Fruit fly (Drosophila melanogaster) whole organism, prepupa: ENCODE measurements around the gene CG13896.

Experiments used
- CG10669 ChIP-seq: fragments of 200-800 bp; sonication (Bioruptor generic); optimal IDR thresholded peaks from 3 replicates; lab custom pipeline; 2018; ENCODE audit warnings: missing biosample characterization, mild to moderate bottlenecking, missing genetic modification characterization, moderate library complexity
- CG11294 ChIP-seq: fragments of 200-800 bp; sonication (Bioruptor generic); IDR thresholded peaks from 2 replicates; pipeline ENCODE4 v1.3.6; 2022; ENCODE audit warnings: missing biosample characterization, missing genetic modification characterization
- CG11762 ChIP-seq: fragments of 200-800 bp; sonication (Bioruptor generic); optimal IDR thresholded peaks from 3 replicates; lab custom pipeline; 2016; ENCODE audit warnings: missing biosample characterization, missing genetic modification characterization; ENCODE audit not compliant: insufficient read depth
- CG11902 ChIP-seq: fragments of 200-800 bp; sonication (Bioruptor generic); optimal IDR thresholded peaks from 3 replicates; lab custom pipeline; 2016; ENCODE audit warnings: missing biosample characterization, missing genetic modification characterization
- CG15336 ChIP-seq: fragments of 200-800 bp; sonication (Bioruptor generic); IDR thresholded peaks from 2 replicates; pipeline ENCODE4 v1.3.6; 2022; ENCODE audit warnings: missing biosample characterization, missing genetic modification characterization
- CG1621 ChIP-seq: fragments of 200-800 bp; sonication (Bioruptor generic); optimal IDR thresholded peaks from 3 replicates; lab custom pipeline; 2018; ENCODE audit warnings: missing biosample characterization, mild to moderate bottlenecking, missing genetic modification characterization
- CG16779 ChIP-seq: fragments of 200-800 bp; sonication (Bioruptor generic); optimal IDR thresholded peaks from 3 replicates; lab custom pipeline; 2017; ENCODE audit warnings: missing biosample characterization, mild to moderate bottlenecking, missing genetic modification characterization
- CG32006 ChIP-seq: fragments of 200-800 bp; sonication (Bioruptor generic); optimal IDR thresholded peaks from 3 replicates; lab custom pipeline; 2017; ENCODE audit warnings: missing biosample characterization, mild to moderate bottlenecking, missing genetic modification characterization
- CG3919 ChIP-seq: fragments of 200-800 bp; sonication (Bioruptor generic); optimal IDR thresholded peaks from 3 replicates; lab custom pipeline; 2016; ENCODE audit warnings: missing biosample characterization, missing genetic modification characterization
- CG6163 ChIP-seq: fragments of 200-800 bp; sonication (Bioruptor generic); IDR thresholded peaks from 3 replicates; pipeline ENCODE4 v1.3.6; 2022; ENCODE audit warnings: missing biosample characterization, missing genetic modification characterization
- CG6276 ChIP-seq: fragments of 200-800 bp; sonication (Bioruptor generic); optimal IDR thresholded peaks from 2 replicates; lab custom pipeline; 2017; ENCODE audit warnings: missing biosample characterization, mild to moderate bottlenecking, missing genetic modification characterization
- CG6792 ChIP-seq: fragments of 200-800 bp; sonication (Bioruptor generic); optimal IDR thresholded peaks from 3 replicates; lab custom pipeline; 2016; ENCODE audit warnings: missing biosample characterization, missing genetic modification characterization
- CG6808 ChIP-seq: fragments of 200-800 bp; sonication (Bioruptor generic); optimal IDR thresholded peaks from 3 replicates; lab custom pipeline; 2017; ENCODE audit warnings: missing biosample characterization, missing genetic modification characterization, mild to moderate bottlenecking, moderate library complexity, missing genetic modification reagents
- CG6854 ChIP-seq: fragments of 200-800 bp; sonication (Bioruptor generic); optimal IDR thresholded peaks from 2 replicates; lab custom pipeline; 2017; ENCODE audit warnings: missing biosample characterization, mild to moderate bottlenecking, missing genetic modification characterization
- CG7368 ChIP-seq: fragments of 200-800 bp; sonication (Bioruptor generic); optimal IDR thresholded peaks from 3 replicates; lab custom pipeline; 2016; ENCODE audit warnings: missing biosample characterization, missing genetic modification characterization
- CG8119 ChIP-seq: fragments of 200-800 bp; sonication (Bioruptor generic); IDR thresholded peaks from 3 replicates; pipeline ENCODE4 v1.3.6; 2022; ENCODE audit warnings: missing biosample characterization, missing genetic modification characterization
- CG8632 ChIP-seq: fragments of 200-800 bp; sonication (Bioruptor generic); optimal IDR thresholded peaks from 3 replicates; lab custom pipeline; 2016; ENCODE audit warnings: missing biosample characterization, missing genetic modification characterization
- CG9139 ChIP-seq: fragments of 200-800 bp; sonication (Bioruptor generic); optimal IDR thresholded peaks from 3 replicates; lab custom pipeline; 2017; ENCODE audit warnings: missing biosample characterization, mild to moderate bottlenecking, missing genetic modification characterization
- Eip78C ChIP-seq: fragments of 200-800 bp; sonication (Bioruptor generic); peaks from one replicate; lab custom pipeline; 2016; ENCODE audit warnings: missing biosample characterization, missing genetic modification characterization
- Eip93F ChIP-seq: fragments of 200-800 bp; sonication (Bioruptor generic); optimal IDR thresholded peaks from 2 replicates; lab custom pipeline; 2016; ENCODE audit warnings: missing biosample characterization, mild to moderate bottlenecking, missing genetic modification characterization
- Ets21C ChIP-seq: fragments of 200-800 bp; sonication (Bioruptor generic); optimal IDR thresholded peaks from 3 replicates; lab custom pipeline; 2016; ENCODE audit warnings: missing biosample characterization, missing genetic modification characterization
- Ets96B ChIP-seq: fragments of 200-800 bp; optimal IDR thresholded peaks from 2 replicates; lab custom pipeline; 2019; ENCODE audit warnings: missing biosample characterization, mild to moderate bottlenecking, missing genetic modification characterization, moderate library complexity
- Gug ChIP-seq: fragments of 200-800 bp; sonication (Bioruptor generic); IDR thresholded peaks from 2 replicates; pipeline ENCODE4 v1.3.6; 2022; ENCODE audit warnings: missing biosample characterization, missing genetic modification characterization
- Hr38 ChIP-seq: sonication (Bioruptor generic); optimal IDR thresholded peaks from 2 replicates; lab custom pipeline; 2016; ENCODE audit warnings: missing biosample characterization, missing genetic modification characterization
- Hr39 ChIP-seq: fragments of 200-800 bp; sonication (Bioruptor generic); optimal IDR thresholded peaks from 2 replicates; lab custom pipeline; 2016; ENCODE audit warnings: missing biosample characterization, missing genetic modification characterization
- Hr4 ChIP-seq: fragments of 200-800 bp; sonication (Bioruptor generic); optimal IDR thresholded peaks from 3 replicates; lab custom pipeline; 2016; ENCODE audit warnings: missing biosample characterization, missing genetic modification characterization
- Lpt ChIP-seq: fragments of 200-800 bp; sonication (Bioruptor generic); optimal IDR thresholded peaks from 3 replicates; lab custom pipeline; 2016; ENCODE audit warnings: missing biosample characterization, missing genetic modification characterization
- OdsH ChIP-seq: fragments of 200-800 bp; sonication (Bioruptor generic); optimal IDR thresholded peaks from 3 replicates; lab custom pipeline; 2016; ENCODE audit warnings: missing biosample characterization, missing genetic modification characterization
- Smox ChIP-seq: fragments of 200-800 bp; sonication (Bioruptor generic); optimal IDR thresholded peaks from 3 replicates; lab custom pipeline; 2016; ENCODE audit warnings: missing biosample characterization, missing genetic modification characterization
- Sox102F ChIP-seq: fragments of 200-800 bp; sonication (Bioruptor generic); optimal IDR thresholded peaks from 2 replicates; lab custom pipeline; 2016; ENCODE audit warnings: missing biosample characterization, mild to moderate bottlenecking, missing genetic modification characterization
- Sox15 ChIP-seq: fragments of 200-800 bp; sonication (Bioruptor generic); optimal IDR thresholded peaks from 3 replicates; lab custom pipeline; 2016; ENCODE audit warnings: missing biosample characterization, missing genetic modification characterization
- achi ChIP-seq: fragments of 200-800 bp; sonication (Bioruptor generic); optimal IDR thresholded peaks from 3 replicates; lab custom pipeline; 2016; ENCODE audit warnings: missing biosample characterization, missing genetic modification characterization
- acj6 ChIP-seq: fragments of 200-800 bp; sonication (Bioruptor generic); optimal IDR thresholded peaks from 3 replicates; lab custom pipeline; 2016; ENCODE audit warnings: missing biosample characterization, missing genetic modification characterization
- cyc ChIP-seq: fragments of 200-800 bp; sonication (Bioruptor generic); optimal IDR thresholded peaks from 3 replicates; lab custom pipeline; 2016; ENCODE audit warnings: missing biosample characterization, missing genetic modification characterization
- dac ChIP-seq: fragments of 200-800 bp; sonication (Bioruptor generic); optimal IDR thresholded peaks from 2 replicates; lab custom pipeline; 2017; ENCODE audit warnings: missing biosample characterization, mild to moderate bottlenecking, missing genetic modification characterization
- eg ChIP-seq: fragments of 200-800 bp; sonication (Bioruptor generic); IDR thresholded peaks from 3 replicates; pipeline ENCODE4 v1.3.6; 2022; ENCODE audit warnings: missing biosample characterization, missing genetic modification characterization
- fd59A ChIP-seq: fragments of 200-800 bp; sonication (Bioruptor generic); optimal IDR thresholded peaks from 2 replicates; lab custom pipeline; 2017; ENCODE audit warnings: missing biosample characterization, mild to moderate bottlenecking, missing genetic modification characterization, missing genetic modification reagents
- fd85E ChIP-seq: fragments of 200-800 bp; sonication (Bioruptor generic); optimal IDR thresholded peaks from 3 replicates; lab custom pipeline; 2016; ENCODE audit warnings: missing biosample characterization, missing genetic modification characterization
- lz ChIP-seq: fragments of 200-800 bp; sonication (Bioruptor generic); optimal IDR thresholded peaks from 3 replicates; lab custom pipeline; 2016; ENCODE audit warnings: missing biosample characterization, missing genetic modification characterization
- net ChIP-seq: fragments of 200-800 bp; sonication (Bioruptor generic); optimal IDR thresholded peaks from 3 replicates; lab custom pipeline; 2016; ENCODE audit warnings: missing biosample characterization, missing genetic modification characterization
- pdm3 ChIP-seq: fragments of 200-800 bp; sonication (Bioruptor generic); optimal IDR thresholded peaks from 3 replicates; lab custom pipeline; 2016; ENCODE audit warnings: missing biosample characterization, missing genetic modification characterization
- salr ChIP-seq, 2 experiments: fragments of 200-800 bp; sonication (Bioruptor generic); optimal IDR thresholded peaks; 3 replicates each; lab custom pipeline; 2016 to 2018; ENCODE audit warnings: missing biosample characterization in 2 of 2, missing genetic modification characterization in 2 of 2, mild to moderate bottlenecking in 1 of 2
- spab ChIP-seq: fragments of 200-800 bp; sonication (Bioruptor generic); optimal IDR thresholded peaks from 2 replicates; lab custom pipeline; 2017; ENCODE audit warnings: missing biosample characterization, mild to moderate bottlenecking, missing genetic modification characterization, missing genetic modification reagents
- svp ChIP-seq: fragments of 200-800 bp; sonication (Bioruptor generic); peaks from one replicate; lab custom pipeline; 2016; ENCODE audit warnings: missing biosample characterization, missing genetic modification characterization
- vri ChIP-seq: fragments of 200-800 bp; sonication (Bioruptor generic); optimal IDR thresholded peaks from 3 replicates; lab custom pipeline; 2016; ENCODE audit warnings: missing biosample characterization, mild to moderate bottlenecking, missing genetic modification characterization

Gene CG13896

DNA sequence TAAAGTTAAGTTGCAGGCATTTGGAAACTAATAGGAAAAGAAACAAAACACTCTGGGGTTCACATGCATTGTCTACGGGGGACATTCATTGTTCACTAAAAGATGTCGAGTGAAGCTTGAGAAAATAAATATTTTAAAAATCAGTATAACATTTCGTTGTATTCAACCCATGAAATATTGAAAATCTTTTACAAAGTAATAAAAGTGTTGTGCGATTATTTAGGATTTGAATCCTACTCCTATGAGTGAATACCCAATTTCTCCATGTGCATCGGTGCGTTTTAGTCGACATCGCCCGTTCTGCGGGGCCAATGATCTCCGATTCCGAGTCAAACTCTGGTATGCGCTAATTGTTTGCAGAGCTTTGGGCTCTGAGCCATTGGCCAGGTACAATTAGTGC, 43.0 kb upstream of the CG13896 start (continued):
- TF ChIP-seq CG32006 (GFP tag; lab: Kevin White, UChicago) (peak; percentile 63), lz (peak; percentile 27), Sox15 (GFP tag; lab: Kevin White, UChicago) (no peak), CG15336 (GFP tag; lab: Robert Waterston, UW) (peak; percentile 79), spab (GFP tag; lab: Kevin White, UChicago) (no peak), Sox102F (GFP tag; lab: Kevin White, UChicago) (no peak), CG9139 (GFP tag; lab: Kevin White, UChicago) (no peak)

- TF ChIP-seq net = peak; percentile 1
- no peak for TF ChIP-seq CG9139 (GFP tag; lab: Kevin White, UChicago)
- TF ChIP-seq CG8119 (GFP tag; lab: Robert Waterston, UW) = no peak
- TF ChIP-seq Hr39 (GFP tag; lab: Kevin White, UChicago) = no peak
- no peak for TF ChIP-seq achi (GFP tag; lab: Kevin White, UChicago)
- peak; percentile 17 for TF ChIP-seq Eip78C (GFP tag; lab: Kevin White, UChicago)
- TF ChIP-seq CG6163 (GFP tag; lab: Robert Waterston, UW) = peak; percentile 55; the same call in 1 of the 3 replicates
- peak; percentile 42; the same call in 1 of the 3 replicates for TF ChIP-seq eg (GFP tag; lab: Robert Waterston, UW)
- peak; percentile 33 for TF ChIP-seq svp (GFP tag; lab: Kevin White, UChicago)
Observed at dm6 chr3L:753568-754156, 42.0 kb upstream of the CG13896 start.

dm6 chr3L:751516-752125, 40.0 kb upstream of the CG13896 start:
- TF ChIP-seq fd85E (GFP tag; lab: Kevin White, UChicago) (no peak), net (peak; percentile 80), acj6 (GFP tag; lab: Kevin White, UChicago) (peak; percentile 36), CG6163 (GFP tag; lab: Robert Waterston, UW) (peak; percentile 76), CG11902 (GFP tag; lab: Kevin White, UChicago) (peak; percentile 2), CG16779 (tag; lab: Kevin White, UChicago) (no peak), pdm3 (peak; percentile 7), Eip93F (GFP tag; lab: Kevin White, UChicago) (no peak), CG7368 (GFP tag; lab: Kevin White, UChicago) (no peak), CG6792 (GFP tag; lab: Kevin White, UChicago) (peak; percentile 20), salr (GFP tag; optimal IDR thresholded peaks at IDR 0.05; lab: Kevin White, UChicago) (no peak), CG10669 (GFP tag; lab: Kevin White, UChicago) (peak; percentile 28), Sox102F (GFP tag; lab: Kevin White, UChicago) (peak; percentile 13), CG11762 (GFP tag; lab: Kevin White, UChicago) (no peak), CG9139 (GFP tag; lab: Kevin White, UChicago) (no peak), Ets96B (tag; lab: Kevin White, UChicago) (peak; percentile 31), eg (GFP tag; lab: Robert Waterston, UW) (peak; percentile 85), Ets21C (GFP tag; lab: Kevin White, UChicago) (no peak), OdsH (GFP tag; lab: Kevin White, UChicago) (peak; percentile 49), lz (peak; percentile 48), CG8632 (GFP tag; lab: Kevin White, UChicago) (peak; percentile 32), Sox15 (GFP tag; lab: Kevin White, UChicago) (peak; percentile 7), Gug (GFP tag; lab: Robert Waterston, UW) (peak; percentile 81), CG11294 (GFP tag; lab: Robert Waterston, UW) (peak; percentile 72), Hr4 (GFP tag; lab: Kevin White, UChicago) (peak; percentile 41), Lpt (peak; percentile 21), spab (GFP tag; lab: Kevin White, UChicago) (no peak), Hr38 (GFP tag; lab: Kevin White, UChicago) (no peak), CG1621 (no peak), CG6854 (GFP tag; lab: Kevin White, UChicago) (peak; percentile 42), vri (no peak), CG15336 (GFP tag; lab: Robert Waterston, UW) (peak; percentile 77), CG6808 (GFP tag; lab: Kevin White, UChicago) (peak; percentile 32), cyc (GFP tag; lab: Kevin White, UChicago) (peak; percentile 23), dac (GFP tag; lab: Kevin White, UChicago) (peak; percentile 31), CG6276 (peak; percentile 33), Smox (peak; percentile 36), fd59A (GFP tag; lab: Kevin White, UChicago) (peak; percentile 7), CG3919 (GFP tag; lab: Kevin White, UChicago) (peak; percentile 36)
